Fruit fly (Drosophila melanogaster) whole organism: ENCODE data around the gene Cpr76Bd.

Experiments used
- CG8478 ChIP-seq: fragments of >200 bp; optimal IDR thresholded peaks from 2 replicates; lab custom pipeline; 2018; ENCODE audit warnings: inconsistent platforms
- Dll ChIP-seq: fragments of >200 bp; optimal IDR thresholded peaks from 2 replicates; lab custom pipeline; 2017
- pan ChIP-seq: fragments of >200 bp; optimal IDR thresholded peaks from 2 replicates; lab custom pipeline; 2017
- psq ChIP-seq: fragments of >200 bp; optimal IDR thresholded peaks from 2 replicates; lab custom pipeline; 2017
- usp ChIP-seq: fragments of >200 bp; optimal IDR thresholded peaks from 2 replicates; lab custom pipeline; 2017; ENCODE audit warnings: missing biosample characterization, missing genetic modification characterization, mixed read lengths

DNA sequence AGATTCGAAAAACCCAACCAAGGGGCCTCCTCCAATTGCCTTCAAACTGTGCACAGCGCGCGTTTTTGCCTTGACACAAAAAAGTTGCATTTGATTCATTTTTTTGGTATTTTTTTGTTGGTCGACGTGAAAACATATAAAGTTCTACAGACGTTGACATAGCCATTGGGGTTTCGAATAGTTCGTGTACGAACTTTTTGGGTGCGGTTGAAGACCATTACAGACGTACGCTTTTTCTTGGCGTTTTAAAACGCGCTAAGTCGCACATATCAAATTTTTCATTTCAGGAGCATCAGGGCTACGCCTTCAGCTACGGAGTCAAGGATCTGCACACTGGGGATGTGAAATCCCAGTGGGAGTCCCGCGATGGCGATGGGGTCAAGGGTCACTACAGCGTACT lies 6.8 kb upstream of the Cpr76Bd start:
- TF ChIP-seq psq (lab: Kevin White, UChicago) (no peak), usp (GFP tag; lab: Kevin White, UChicago) (no peak), Dll (lab: Kevin White, UChicago) (no peak), pan (lab: Kevin White, UChicago) (no peak), CG8478 (lab: Kevin White, UChicago) (no peak)
